Fruit fly (Drosophila melanogaster) whole organism, embryonic: ENCODE measurements around the gene msb1l.

Experiments used
- Atf-2 ChIP-seq: fragments of 200-800 bp; sonication (Bioruptor generic); optimal IDR thresholded peaks from 2 replicates; lab custom pipeline; 2016; ENCODE audit warnings: missing biosample characterization, missing genetic modification characterization
- CG10543 ChIP-seq: fragments of 200-800 bp; sonication (Bioruptor generic); optimal IDR thresholded peaks from 3 replicates; lab custom pipeline; 2017; ENCODE audit warnings: missing biosample characterization, mild to moderate bottlenecking, missing genetic modification characterization, moderate library complexity
- CG13424 ChIP-seq: fragments of 200-800 bp; sonication (Bioruptor generic); optimal IDR thresholded peaks from 2 replicates; lab custom pipeline; 2019; ENCODE audit warnings: missing biosample characterization, mild to moderate bottlenecking, missing genetic modification characterization, moderate library complexity
- CG14710 ChIP-seq: fragments of 200-800 bp; sonication (Bioruptor generic); optimal IDR thresholded peaks from 3 replicates; lab custom pipeline; 2019; ENCODE audit warnings: missing biosample characterization, mild to moderate bottlenecking, missing genetic modification characterization, moderate library complexity
- CG15269 ChIP-seq: fragments of 200-800 bp; sonication (Bioruptor generic); optimal IDR thresholded peaks from 2 replicates; lab custom pipeline; 2018; ENCODE audit warnings: missing biosample characterization, mild to moderate bottlenecking, missing genetic modification characterization, moderate library complexity
- CG17568 ChIP-seq: fragments of 200-800 bp; sonication (Bioruptor generic); optimal IDR thresholded peaks from 2 replicates; lab custom pipeline; 2018; ENCODE audit warnings: missing biosample characterization, mild to moderate bottlenecking, missing genetic modification characterization, moderate library complexity
- CG17912 ChIP-seq: fragments of 200-800 bp; sonication (Bioruptor generic); optimal IDR thresholded peaks from 2 replicates; lab custom pipeline; 2018; ENCODE audit warnings: missing biosample characterization, mild to moderate bottlenecking, missing genetic modification characterization
- CG3407 ChIP-seq: fragments of 200-800 bp; sonication (Bioruptor generic); optimal IDR thresholded peaks from 2 replicates; lab custom pipeline; 2018; ENCODE audit warnings: missing biosample characterization, mild to moderate bottlenecking, missing genetic modification characterization
- CG34224 ChIP-seq: fragments of 200-800 bp; sonication (Bioruptor generic); IDR thresholded peaks from 3 replicates; pipeline ENCODE4 v1.3.6; 2022; ENCODE audit warnings: missing biosample characterization, missing genetic modification characterization; ENCODE audit not compliant: partially characterized antibody
- CG3838 ChIP-seq: fragments of 200-800 bp; sonication (Bioruptor generic); optimal IDR thresholded peaks from 3 replicates; lab custom pipeline; 2016; ENCODE audit warnings: missing biosample characterization, missing genetic modification characterization
- CG42726 ChIP-seq: fragments of 200-800 bp; sonication (Bioruptor generic); IDR thresholded peaks from 2 replicates; pipeline ENCODE4 v1.3.6; 2022; ENCODE audit warnings: missing biosample characterization, missing genetic modification characterization; ENCODE audit not compliant: partially characterized antibody
- CG5180 ChIP-seq: fragments of 200-800 bp; sonication (Bioruptor generic); optimal IDR thresholded peaks from 3 replicates; lab custom pipeline; 2017; ENCODE audit warnings: missing biosample characterization, missing genetic modification characterization, mild to moderate bottlenecking, moderate library complexity, missing genetic modification reagents
- CG6654 ChIP-seq: fragments of 200-800 bp; sonication (Bioruptor generic); optimal IDR thresholded peaks from 2 replicates; lab custom pipeline; 2017; ENCODE audit warnings: missing biosample characterization, mild to moderate bottlenecking, missing genetic modification characterization
- CG7745 ChIP-seq: fragments of 200-800 bp; sonication (Bioruptor generic); optimal IDR thresholded peaks from 2 replicates; lab custom pipeline; 2018; ENCODE audit warnings: missing biosample characterization, mild to moderate bottlenecking, missing genetic modification characterization, moderate library complexity
- CG7786 ChIP-seq: fragments of 200-800 bp; sonication (Bioruptor generic); optimal IDR thresholded peaks from 2 replicates; lab custom pipeline; 2016; ENCODE audit warnings: missing biosample characterization, missing genetic modification characterization
- CG7963 ChIP-seq: fragments of 200-800 bp; sonication (Bioruptor generic); IDR thresholded peaks from 3 replicates; pipeline ENCODE4 v1.3.6; 2022; ENCODE audit warnings: missing biosample characterization, missing genetic modification characterization; ENCODE audit not compliant: partially characterized antibody
- CG8478 ChIP-seq: fragments of >200 bp; optimal IDR thresholded peaks from 2 replicates; lab custom pipeline; 2018
- Camta ChIP-seq: fragments of 200-800 bp; sonication (Bioruptor generic); optimal IDR thresholded peaks from 2 replicates; lab custom pipeline; 2016; ENCODE audit warnings: missing biosample characterization, missing genetic modification characterization
- Dad ChIP-seq: fragments of 200-800 bp; sonication (Bioruptor generic); optimal IDR thresholded peaks from 3 replicates; lab custom pipeline; 2016; ENCODE audit warnings: missing biosample characterization, missing genetic modification characterization
- Drgx ChIP-seq: fragments of 200-800 bp; sonication (Bioruptor generic); IDR thresholded peaks from 2 replicates; pipeline ENCODE4 v1.3.6; 2022; ENCODE audit warnings: missing biosample characterization, missing genetic modification characterization
- HLH54F ChIP-seq: fragments of 200-800 bp; sonication (Bioruptor generic); optimal IDR thresholded peaks from 3 replicates; lab custom pipeline; 2016; ENCODE audit warnings: missing biosample characterization, missing genetic modification characterization
- Hmr ChIP-seq: fragments of 200-800 bp; sonication (Bioruptor generic); optimal IDR thresholded peaks from 3 replicates; lab custom pipeline; 2017; ENCODE audit warnings: mild to moderate bottlenecking, missing biosample characterization, missing genetic modification reagents, missing genetic modification characterization
- Hr51 ChIP-seq, 2 experiments: fragments of 200-800 bp; sonication (Bioruptor generic); optimal IDR thresholded peaks; 2 replicates in 1 of 2; 3 replicates in 1 of 2; lab custom pipeline; 2016 to 2018; ENCODE audit warnings: missing biosample characterization in 2 of 2, missing genetic modification characterization in 2 of 2, mild to moderate bottlenecking in 1 of 2, moderate library complexity in 1 of 2
- Max ChIP-seq: fragments of 200-800 bp; sonication (Bioruptor generic); optimal IDR thresholded peaks from 2 replicates; lab custom pipeline; 2016; ENCODE audit warnings: missing biosample characterization, mild to moderate bottlenecking, missing genetic modification characterization
- Neu2 ChIP-seq: fragments of 200-800 bp; sonication (Bioruptor generic); optimal IDR thresholded peaks from 3 replicates; lab custom pipeline; 2016; ENCODE audit warnings: missing biosample characterization, missing genetic modification characterization, borderline replicate concordance
- Nf-YC ChIP-seq: fragments of 200-800 bp; optimal IDR thresholded peaks from 3 replicates; lab custom pipeline; 2019; ENCODE audit warnings: missing biosample characterization, mild to moderate bottlenecking, missing genetic modification characterization, moderate library complexity
- Oli ChIP-seq: fragments of 200-800 bp; sonication (Bioruptor generic); optimal IDR thresholded peaks from 2 replicates; lab custom pipeline; 2018; ENCODE audit warnings: missing biosample characterization, mild to moderate bottlenecking, missing genetic modification characterization, moderate library complexity
- Pdp1 ChIP-seq, 2 experiments: fragments of 200-800 bp; sonication (Bioruptor generic); optimal IDR thresholded peaks; 3 replicates each; lab custom pipeline; 2016; ENCODE audit warnings: missing biosample characterization in 2 of 2, missing genetic modification characterization in 2 of 2, mild to moderate bottlenecking in 1 of 2, moderate library complexity in 1 of 2
- Sin3A ChIP-seq: fragments of >200 bp; optimal IDR thresholded peaks from 2 replicates; lab custom pipeline; 2018
- Sox100B ChIP-seq: fragments of 200-800 bp; sonication (Bioruptor generic); optimal IDR thresholded peaks from 3 replicates; lab custom pipeline; 2018; ENCODE audit warnings: missing biosample characterization, mild to moderate bottlenecking, missing genetic modification characterization
- Taf1 ChIP-seq: fragments of 200-800 bp; sonication (Bioruptor generic); IDR thresholded peaks from 2 replicates; pipeline ENCODE4 v1.3.6; 2022; ENCODE audit warnings: missing biosample characterization, missing genetic modification characterization
- az2 ChIP-seq: fragments of 200-800 bp; sonication (Bioruptor generic); optimal IDR thresholded peaks from 3 replicates; lab custom pipeline; 2016; ENCODE audit warnings: missing biosample characterization, missing genetic modification characterization
- bbx ChIP-seq: fragments of 200-800 bp; sonication (Bioruptor generic); IDR thresholded peaks from 2 replicates; pipeline ENCODE4 v1.3.6; 2022; ENCODE audit warnings: missing biosample characterization, missing genetic modification characterization; ENCODE audit not compliant: partially characterized antibody
- cg ChIP-seq: fragments of 200-800 bp; sonication (Bioruptor generic); optimal IDR thresholded peaks from 3 replicates; lab custom pipeline; 2019; ENCODE audit warnings: missing biosample characterization, mild to moderate bottlenecking, missing genetic modification characterization, moderate library complexity
- chif ChIP-seq, 2 experiments: fragments of 200-800 bp; sonication (Bioruptor generic); optimal IDR thresholded peaks; 3 replicates each; lab custom pipeline; 2016; ENCODE audit warnings: missing biosample characterization in 2 of 2, missing genetic modification characterization in 2 of 2
- croc ChIP-seq: fragments of 200-800 bp; sonication (Bioruptor generic); conservative IDR thresholded peaks from 3 replicates; pipeline ENCODE4 v1.3.6; 2022; ENCODE audit warnings: missing biosample characterization, missing genetic modification characterization
- da ChIP-seq: fragments of 200-800 bp; sonication (Bioruptor generic); optimal IDR thresholded peaks from 2 replicates; lab custom pipeline; 2016; ENCODE audit warnings: missing biosample characterization, missing genetic modification characterization
- dimm ChIP-seq: fragments of 200-800 bp; sonication (Bioruptor generic); IDR thresholded peaks from 2 replicates; pipeline ENCODE4 v1.3.6; 2022; ENCODE audit warnings: missing biosample characterization, missing genetic modification characterization
- lilli ChIP-seq: fragments of 200-800 bp; sonication (Bioruptor generic); optimal IDR thresholded peaks from 3 replicates; lab custom pipeline; 2016; ENCODE audit warnings: missing biosample characterization, missing genetic modification characterization
- lola ChIP-seq, 3 experiments: fragments of >200 bp in 2 of 3; fragments of 200-800 bp in 1 of 3; sonication (Bioruptor generic) in 1 of 3; optimal IDR thresholded peaks; 2 replicates each; lab custom pipeline; 2017 to 2019; ENCODE audit warnings: missing biosample characterization in 3 of 3, missing genetic modification characterization in 3 of 3, mild to moderate bottlenecking in 1 of 3, moderate library complexity in 1 of 3
- odd ChIP-seq: fragments of 200-800 bp; sonication (Bioruptor generic); optimal IDR thresholded peaks from 2 replicates; lab custom pipeline; 2017; ENCODE audit warnings: missing biosample characterization, mild to moderate bottlenecking, missing genetic modification characterization
- phol ChIP-seq: fragments of 200-800 bp; sonication (Bioruptor generic); optimal IDR thresholded peaks from 3 replicates; lab custom pipeline; 2018; ENCODE audit warnings: missing biosample characterization, mild to moderate bottlenecking, missing genetic modification characterization, moderate library complexity
- prd ChIP-seq, 3 experiments: fragments of >200 bp in 2 of 3; fragments of 200-800 bp in 1 of 3; sonication (Bioruptor generic) in 1 of 3; optimal IDR thresholded peaks in 2 of 3; IDR thresholded peaks in 1 of 3; 2 replicates in 2 of 3; 3 replicates in 1 of 3; pipeline versions ENCODE4 v1.3.6 to Lab custom; 2017 to 2022; ENCODE audit warnings: missing biosample characterization in 1 of 3, missing genetic modification characterization in 1 of 3
- repo ChIP-seq: fragments of 200-800 bp; sonication (Bioruptor generic); optimal IDR thresholded peaks from 2 replicates; lab custom pipeline; 2016; ENCODE audit warnings: missing biosample characterization, missing genetic modification characterization
- shn ChIP-seq: fragments of 200-800 bp; sonication (Bioruptor generic); optimal IDR thresholded peaks from 3 replicates; lab custom pipeline; 2016; ENCODE audit warnings: missing biosample characterization, missing genetic modification characterization
- sna ChIP-seq: fragments of 200-800 bp; sonication (Bioruptor generic); IDR thresholded peaks from 2 replicates; pipeline ENCODE4 v1.3.6; 2022; ENCODE audit warnings: missing biosample characterization, missing genetic modification characterization; ENCODE audit not compliant: partially characterized antibody
- sqz ChIP-seq: fragments of 200-800 bp; sonication (Bioruptor generic); optimal IDR thresholded peaks from 3 replicates; lab custom pipeline; 2018; ENCODE audit warnings: missing biosample characterization, mild to moderate bottlenecking, missing genetic modification characterization
- vnd ChIP-seq: fragments of 200-800 bp; sonication (Bioruptor generic); IDR thresholded peaks from 3 replicates; pipeline ENCODE4 v1.3.6; 2022; ENCODE audit warnings: missing biosample characterization, missing genetic modification characterization; ENCODE audit not compliant: partially characterized antibody
- vvl ChIP-seq: fragments of 200-800 bp; sonication (Bioruptor generic); IDR thresholded peaks from 2 replicates; pipeline ENCODE4 v1.3.6; 2022; ENCODE audit warnings: missing biosample characterization, missing genetic modification characterization

Gene msb1l

dm6 chr2L:19576299-19576971 is 1.1 kb upstream of the msb1l start (continued):
- TF ChIP-seq HLH54F (GFP tag; lab: Kevin White, UChicago): no peak
- no peak for TF ChIP-seq repo (GFP tag; lab: Kevin White, UChicago)
- no peak for TF ChIP-seq CG3407 (GFP tag; lab: Kevin White, UChicago)
- no peak for TF ChIP-seq vvl (GFP tag; lab: Robert Waterston, UW)
- TF ChIP-seq CG5180 (GFP tag; lab: Kevin White, UChicago): no peak
- no peak for TF ChIP-seq CG15269 (tag; lab: Kevin White, UChicago)
- no peak for TF ChIP-seq lilli
- TF ChIP-seq Hr51 (GFP tag; optimal IDR thresholded peaks at IDR 0.05; lab: Kevin White, UChicago): no peak
- TF ChIP-seq CG17568 (GFP tag; lab: Kevin White, UChicago): no peak
- no peak for TF ChIP-seq CG3838
- TF ChIP-seq CG8478 (lab: Kevin White, UChicago): peak; percentile 42
- TF ChIP-seq az2 (GFP tag; lab: Kevin White, UChicago): no peak
- no peak; the same call in 2 of the 3 replicates for TF ChIP-seq vnd (GFP tag; lab: Robert Waterston, UW)
- no peak for TF ChIP-seq chif (GFP tag; optimal IDR thresholded peaks at IDR 0.05; lab: Kevin White, UChicago)
- TF ChIP-seq sna (GFP tag; lab: Robert Waterston, UW): no peak
- TF ChIP-seq da (GFP tag; lab: Kevin White, UChicago): no peak
- no peak for TF ChIP-seq Neu2 (GFP tag; lab: Kevin White, UChicago)
- TF ChIP-seq CG10543 (GFP tag; lab: Kevin White, UChicago): no peak
- TF ChIP-seq prd (optimal IDR thresholded peaks at IDR 0.05; lab: Kevin White, UChicago): no peak
- no peak for TF ChIP-seq prd (GFP tag; IDR thresholded peaks at IDR 0.05; lab: Robert Waterston, UW)
- no peak for TF ChIP-seq Drgx (GFP tag; lab: Robert Waterston, UW)
- TF ChIP-seq bbx (GFP tag; lab: Robert Waterston, UW): no peak
- TF ChIP-seq odd: no peak
- TF ChIP-seq phol (tag; lab: Kevin White, UChicago): peak; percentile 62
- TF ChIP-seq Taf1: no peak
- no peak for TF ChIP-seq Oli (tag; lab: Kevin White, UChicago)
- TF ChIP-seq Max (GFP tag; lab: Kevin White, UChicago): no peak
- no peak for TF ChIP-seq CG42726
- TF ChIP-seq cg (GFP tag; lab: Kevin White, UChicago): peak; percentile 81
- TF ChIP-seq CG7745: no peak
- no peak for TF ChIP-seq CG6654 (GFP tag; lab: Kevin White, UChicago)
- peak in 1 of 2 experiments; percentile 91 for TF ChIP-seq Pdp1 (GFP tag; optimal IDR thresholded peaks at IDR 0.05; lab: Kevin White, UChicago)
- no peak for TF ChIP-seq CG14710 (tag; lab: Kevin White, UChicago)
- no peak for TF ChIP-seq dimm
- TF ChIP-seq CG17912 (GFP tag; lab: Kevin White, UChicago): no peak
- no peak for TF ChIP-seq Dad (GFP tag; lab: Kevin White, UChicago)
- peak; percentile 99 for TF ChIP-seq sqz (GFP tag; lab: Kevin White, UChicago)
- TF ChIP-seq Camta (GFP tag; lab: Kevin White, UChicago): no peak
- no peak for TF ChIP-seq Atf-2 (GFP tag; lab: Kevin White, UChicago)
- no peak for TF ChIP-seq Sin3A
- TF ChIP-seq CG7963 (GFP tag; lab: Robert Waterston, UW): no peak
- TF ChIP-seq croc (GFP tag; lab: Robert Waterston, UW): no peak
- TF ChIP-seq lola (GFP tag; optimal IDR thresholded peaks at IDR 0.05; lab: Kevin White, UChicago): no peak
- no peak for TF ChIP-seq Hmr (GFP tag; lab: Kevin White, UChicago)
- TF ChIP-seq shn: no peak
- no peak for TF ChIP-seq CG7786 (GFP tag; lab: Kevin White, UChicago)
- peak; percentile 38; the same call in 1 of the 3 replicates for TF ChIP-seq CG34224 (GFP tag; lab: Robert Waterston, UW)
- TF ChIP-seq CG13424: no peak
- TF ChIP-seq Sox100B (GFP tag; lab: Kevin White, UChicago): peak; percentile 21
- no peak for TF ChIP-seq Nf-YC (tag; lab: Kevin White, UChicago)
